Fruit fly (Drosophila melanogaster) whole organism, wandering third instar larva: ENCODE data around the gene ppk13.

Experiments used
- Dif ChIP-seq: fragments of 200-275, 200-300 bp; sonication (Bioruptor generic); optimal IDR thresholded peaks from 2 replicates; lab custom pipeline; 2018; ENCODE audit warnings: missing biosample characterization, missing genetic modification characterization; ENCODE audit not compliant: partially characterized antibody
- sage ChIP-seq: fragments of 200-800 bp; sonication (Bioruptor generic); optimal IDR thresholded peaks from 2 replicates; lab custom pipeline; 2016; ENCODE audit warnings: missing biosample characterization, mild to moderate bottlenecking, missing genetic modification characterization

The ppk13 gene

dm6 chr2L:21037723-21038122, 50.8 kb downstream of the ppk13 start:
- TF ChIP-seq Dif (GFP tag; lab: Kevin White, UChicago) (no peak), sage (GFP tag; lab: Kevin White, UChicago) (no peak)
